Worm (Caenorhabditis elegans): Measurements from ENCODE around the gene T21E8.5.

- no peak for TF ChIP-seq mes-4 (tag; optimal IDR thresholded peaks at IDR 0.05)
- no peak for TF ChIP-seq F57A8.1 (GFP tag; optimal IDR thresholded peaks at IDR 0.05)
- TF ChIP-seq nfyb-1 (GFP tag; IDR thresholded peaks at IDR 0.05), result no peak
- TF ChIP-seq ZK185.1 (tag; optimal IDR thresholded peaks at IDR 0.05; ENCODE audit: poor library complexity, severe bottlenecking), result no peak
- no peak for TF ChIP-seq unc-130 (GFP tag; optimal IDR thresholded peaks at IDR 0.05)
- TF ChIP-seq nhr-179 (tag; optimal IDR thresholded peaks at IDR 0.05), result no peak
- no peak for TF ChIP-seq madf-3 (GFP tag; IDR thresholded peaks at IDR 0.05)
- no peak for TF ChIP-seq Y67H2A.10 (GFP tag; conservative IDR thresholded peaks at IDR 0.05)
These were observed 33.6 kb downstream of the T21E8.5 start, which contains the start of gene nstp-9 for ce11 chrX:10919613-10920012.
